Fruit fly (Drosophila melanogaster) whole organism: Measurements from ENCODE around the gene CG2246.

Experiments used
- CG8478 ChIP-seq: fragments of >200 bp; optimal IDR thresholded peaks from 2 replicates; lab custom pipeline; 2018; ENCODE audit warnings: inconsistent platforms
- Dll ChIP-seq: fragments of >200 bp; optimal IDR thresholded peaks from 2 replicates; lab custom pipeline; 2017
- EcR ChIP-seq, 2 experiments: fragments of >200 bp; optimal IDR thresholded peaks; 2 replicates each; lab custom pipeline; 2017; ENCODE audit warnings: missing biosample characterization in 2 of 2, missing genetic modification characterization in 2 of 2, missing genetic modification reagents in 2 of 2
- pan ChIP-seq: fragments of >200 bp; optimal IDR thresholded peaks from 2 replicates; lab custom pipeline; 2017
- psq ChIP-seq: fragments of >200 bp; optimal IDR thresholded peaks from 2 replicates; lab custom pipeline; 2017
- usp ChIP-seq: fragments of >200 bp; optimal IDR thresholded peaks from 2 replicates; lab custom pipeline; 2017; ENCODE audit warnings: missing biosample characterization, missing genetic modification characterization, mixed read lengths

CG2246 gene

dm6 chr3R:30601440-30602256, at the start of gene CG2246, which contains the start of gene CG31021:
Gene CG2246, minus strand, starts transcription at chr3R:30601489.
Gene CG31021, plus strand, starts transcription at chr3R:30602206.
- TF ChIP-seq CG8478 (lab: Kevin White, UChicago): no peak
- no peak for TF ChIP-seq usp (GFP tag; lab: Kevin White, UChicago)
- TF ChIP-seq EcR (GFP tag; optimal IDR thresholded peaks at IDR 0.05; lab: Kevin White, UChicago): no peak
- TF ChIP-seq pan (lab: Kevin White, UChicago): no peak

- TF ChIP-seq CG8478 (lab: Kevin White, UChicago) (no peak), psq (lab: Kevin White, UChicago) (no peak), Dll (no peak), usp (GFP tag; lab: Kevin White, UChicago) (no peak), pan (lab: Kevin White, UChicago) (no peak), EcR (GFP tag; optimal IDR thresholded peaks at IDR 0.05; lab: Kevin White, UChicago) (no peak)
These were observed 48.4 kb upstream of the CG2246 start, which contains the start of gene CG34433 for dm6 chr3R:30649661-30650060. Gene CG34433, plus strand, starts transcription at chr3R:30649961.

dm6 chr3R:30648851-30649250, 47.6 kb upstream of the CG2246 start, which contains the start of gene CG34432:
Gene CG34432, plus strand, starts transcription at chr3R:30649151.
- TF ChIP-seq Dll (no peak), EcR (GFP tag; optimal IDR thresholded peaks at IDR 0.05; lab: Kevin White, UChicago) (no peak), psq (lab: Kevin White, UChicago) (no peak), pan (lab: Kevin White, UChicago) (no peak), usp (GFP tag; lab: Kevin White, UChicago) (no peak), CG8478 (lab: Kevin White, UChicago) (no peak)

dm6 chr3R:30648451-30648850, 47.2 kb upstream of the CG2246 start, which contains the start of gene PH4alphaPV:
Gene PH4alphaPV, minus strand, starts transcription at chr3R:30648551.
- TF ChIP-seq usp (GFP tag; lab: Kevin White, UChicago) (no peak), psq (lab: Kevin White, UChicago) (no peak), EcR (GFP tag; optimal IDR thresholded peaks at IDR 0.05; lab: Kevin White, UChicago) (no peak), Dll (no peak), CG8478 (lab: Kevin White, UChicago) (no peak), pan (lab: Kevin White, UChicago) (no peak)

- TF ChIP-seq psq (lab: Kevin White, UChicago): no peak
- TF ChIP-seq usp (GFP tag; lab: Kevin White, UChicago): no peak
- TF ChIP-seq pan (lab: Kevin White, UChicago): no peak
- TF ChIP-seq Dll: no peak
- TF ChIP-seq EcR (GFP tag; optimal IDR thresholded peaks at IDR 0.05; lab: Kevin White, UChicago): no peak
- TF ChIP-seq CG8478 (lab: Kevin White, UChicago): no peak
These were observed 44.5 kb upstream of the CG2246 start, which contains the start of gene CG31013 for dm6 chr3R:30645780-30646179. Gene CG31013, minus strand, starts transcription at chr3R:30645880.

- TF ChIP-seq pan (lab: Kevin White, UChicago) (no peak), EcR (GFP tag; optimal IDR thresholded peaks at IDR 0.05; lab: Kevin White, UChicago) (no peak)
These were observed 42.0 kb upstream of the CG2246 start for dm6 chr3R:30643240-30643639.

- TF ChIP-seq usp (GFP tag; lab: Kevin White, UChicago): no peak
- TF ChIP-seq psq (lab: Kevin White, UChicago): no peak
- no peak for TF ChIP-seq pan (lab: Kevin White, UChicago)
These were observed 27.6 kb upstream of the CG2246 start, which contains the start of gene CG2267 for dm6 chr3R:30628928-30629327. Gene CG2267, minus strand, starts transcription at chr3R:30629028.

dm6 chr3R:30621806-30622205, 20.5 kb upstream of the CG2246 start, which contains the start of gene CG44954:
Gene CG44954, minus strand, starts transcription at chr3R:30621906.
- TF ChIP-seq psq (lab: Kevin White, UChicago) (no peak), pan (lab: Kevin White, UChicago) (no peak), Dll (no peak), EcR (GFP tag; optimal IDR thresholded peaks at IDR 0.05; lab: Kevin White, UChicago) (no peak), usp (GFP tag; lab: Kevin White, UChicago) (no peak), CG8478 (lab: Kevin White, UChicago) (no peak)

dm6 chr3R:30617457-30617856, 16.2 kb upstream of the CG2246 start:
- TF ChIP-seq psq (lab: Kevin White, UChicago): no peak
- TF ChIP-seq Dll: no peak
- no peak for TF ChIP-seq usp (GFP tag; lab: Kevin White, UChicago)

- TF ChIP-seq pan (lab: Kevin White, UChicago) (no peak), EcR (GFP tag; optimal IDR thresholded peaks at IDR 0.05; lab: Kevin White, UChicago) (no peak), CG8478 (lab: Kevin White, UChicago) (no peak), usp (GFP tag; lab: Kevin White, UChicago) (no peak), psq (lab: Kevin White, UChicago) (no peak), Dll (no peak)
These were observed 15.0 kb upstream of the CG2246 start for dm6 chr3R:30616098-30616857.

dm6 chr3R:30605889-30606288, 4.6 kb upstream of the CG2246 start, which contains the start of gene CG31016:
Gene CG31016, plus strand, starts transcription at chr3R:30606189.
- TF ChIP-seq usp (GFP tag; lab: Kevin White, UChicago): no peak
- TF ChIP-seq CG8478 (lab: Kevin White, UChicago): no peak
- no peak for TF ChIP-seq pan (lab: Kevin White, UChicago)
- no peak for TF ChIP-seq EcR (GFP tag; optimal IDR thresholded peaks at IDR 0.05; lab: Kevin White, UChicago)
- TF ChIP-seq psq (lab: Kevin White, UChicago): no peak
- TF ChIP-seq Dll: no peak
